Fruit fly (Drosophila melanogaster) whole organism, wandering third instar larva: ENCODE measurements around the gene pum.

Experiments used
- CG9705 ChIP-seq: fragments of 200-800 bp; sonication (Bioruptor generic); optimal IDR thresholded peaks from 2 replicates; lab custom pipeline; 2018; ENCODE audit warnings: missing biosample characterization, mild to moderate bottlenecking, missing genetic modification characterization
- CrebA ChIP-seq: fragments of 200-800 bp; sonication (Bioruptor generic); optimal IDR thresholded peaks from 2 replicates; lab custom pipeline; 2016; ENCODE audit warnings: missing biosample characterization, mild to moderate bottlenecking, missing genetic modification characterization, borderline replicate concordance
- GATAd ChIP-seq: sonication (Bioruptor generic); optimal IDR thresholded peaks from 2 replicates; lab custom pipeline; 2016; ENCODE audit warnings: missing biosample characterization, missing genetic modification characterization
- brk ChIP-seq: fragments of 200-800 bp; sonication (Bioruptor generic); optimal IDR thresholded peaks from 2 replicates; lab custom pipeline; 2016; ENCODE audit warnings: missing biosample characterization, mild to moderate bottlenecking, missing genetic modification characterization
- lola ChIP-seq: fragments of >200 bp; optimal IDR thresholded peaks from 2 replicates; lab custom pipeline; 2017; ENCODE audit warnings: missing biosample characterization, missing genetic modification characterization

DNA sequence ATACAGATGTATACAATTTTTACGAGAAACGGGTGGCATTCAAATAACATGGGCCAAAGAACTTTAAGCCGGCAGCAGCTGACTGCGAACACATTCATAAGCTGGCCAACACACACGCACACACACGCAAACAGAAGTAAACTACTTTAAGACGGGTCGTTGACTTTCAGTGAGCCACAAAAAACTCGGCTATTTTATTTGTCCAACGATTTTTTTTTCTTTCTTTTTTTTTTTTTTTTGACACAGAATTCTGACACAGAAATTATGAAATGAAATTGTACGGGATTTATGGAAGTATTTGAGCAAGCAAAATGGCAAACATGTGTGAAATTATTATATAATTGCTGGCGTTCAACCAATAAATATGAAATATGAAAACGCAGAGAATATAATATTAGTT, 87.7 kb downstream of the pum start:
- TF ChIP-seq lola (no peak), CrebA (no peak), brk (no peak), CG9705 (no peak), GATAd (GFP tag; lab: Kevin White, UChicago) (no peak)
